Worm (Caenorhabditis elegans): ENCODE results near the gene C27D9.1.

Gene C27D9.1

ce11 chrII:4741527-4742187, 11.6 kb upstream of the C27D9.1 start, which contains the start of gene acs-11:
TSS of gene acs-11 (plus strand) at chrII:4742137.
- TF ChIP-seq hnd-1 (tag; optimal IDR thresholded peaks at IDR 0.05): no peak
- no peak for TF ChIP-seq hmg-4 (GFP tag; optimal IDR thresholded peaks at IDR 0.05)
- TF ChIP-seq ceh-36 (tag; optimal IDR thresholded peaks at IDR 0.05): no peak
- TF ChIP-seq F13C5.2 (tag; optimal IDR thresholded peaks at IDR 0.05): no peak
- TF ChIP-seq aly-1 (tag; optimal IDR thresholded peaks at IDR 0.05): no peak
- no peak for TF ChIP-seq pes-1 (GFP tag; IDR thresholded peaks at IDR 0.05)
- TF ChIP-seq tra-4 (tag; optimal IDR thresholded peaks at IDR 0.05): no peak
- TF ChIP-seq ceh-13 (GFP tag; optimal IDR thresholded peaks at IDR 0.05): no peak
- TF ChIP-seq ets-7 (tag; optimal IDR thresholded peaks at IDR 0.05): no peak
- no peak for TF ChIP-seq tbx-11 (GFP tag; IDR thresholded peaks at IDR 0.05)
- no peak for TF ChIP-seq hmbx-1 (tag; optimal IDR thresholded peaks at IDR 0.05)
- no peak for TF ChIP-seq sea-1 (GFP tag; conservative IDR thresholded peaks at IDR 0.05)
- TF ChIP-seq ama-1 (optimal IDR thresholded peaks at IDR 0.05): no peak
- TF ChIP-seq flt-1 (GFP tag; IDR thresholded peaks at IDR 0.05): no peak
- no peak for TF ChIP-seq scrt-1 (GFP tag; IDR thresholded peaks at IDR 0.05)
- TF ChIP-seq B0310.2 (tag; optimal IDR thresholded peaks at IDR 0.05): no peak

- no peak for TF ChIP-seq pes-1 (GFP tag; IDR thresholded peaks at IDR 0.05)
- TF ChIP-seq aly-1 (tag; optimal IDR thresholded peaks at IDR 0.05): no peak
Observed at ce11 chrII:4745281-4745680, 7.9 kb upstream of the C27D9.1 start.

DNA sequence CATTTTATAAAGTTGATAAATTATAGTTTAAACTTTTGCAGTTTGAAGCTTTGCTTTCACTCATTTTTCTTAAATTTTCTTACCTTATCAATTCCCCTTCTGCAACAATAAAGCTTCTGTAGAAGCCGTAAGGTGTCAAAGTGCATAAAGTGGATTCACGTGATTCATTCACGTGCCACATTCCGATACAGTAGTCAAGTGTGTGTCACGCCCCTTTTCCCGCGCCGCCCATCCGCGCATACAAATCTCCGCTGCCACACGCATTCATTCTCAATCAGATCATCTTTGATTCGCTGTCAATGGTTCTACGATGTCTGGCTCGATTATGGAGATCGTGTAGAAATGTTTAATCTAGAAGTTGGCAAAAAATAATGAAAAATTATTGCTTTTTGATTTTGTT, 6.2 kb upstream of the C27D9.1 start:
- TF ChIP-seq sea-1 (GFP tag; conservative IDR thresholded peaks at IDR 0.05) (no peak), B0310.2 (tag; optimal IDR thresholded peaks at IDR 0.05) (no peak), tra-4 (tag; optimal IDR thresholded peaks at IDR 0.05) (no peak), ama-1 (optimal IDR thresholded peaks at IDR 0.05) (no peak), aly-1 (tag; optimal IDR thresholded peaks at IDR 0.05) (no peak), hmg-4 (GFP tag; optimal IDR thresholded peaks at IDR 0.05) (no peak), scrt-1 (GFP tag; IDR thresholded peaks at IDR 0.05) (no peak), hmbx-1 (tag; optimal IDR thresholded peaks at IDR 0.05) (no peak), ceh-13 (GFP tag; optimal IDR thresholded peaks at IDR 0.05) (no peak), F13C5.2 (tag; optimal IDR thresholded peaks at IDR 0.05) (no peak), ceh-36 (tag; optimal IDR thresholded peaks at IDR 0.05) (no peak), ets-7 (tag; optimal IDR thresholded peaks at IDR 0.05) (no peak)

DNA sequence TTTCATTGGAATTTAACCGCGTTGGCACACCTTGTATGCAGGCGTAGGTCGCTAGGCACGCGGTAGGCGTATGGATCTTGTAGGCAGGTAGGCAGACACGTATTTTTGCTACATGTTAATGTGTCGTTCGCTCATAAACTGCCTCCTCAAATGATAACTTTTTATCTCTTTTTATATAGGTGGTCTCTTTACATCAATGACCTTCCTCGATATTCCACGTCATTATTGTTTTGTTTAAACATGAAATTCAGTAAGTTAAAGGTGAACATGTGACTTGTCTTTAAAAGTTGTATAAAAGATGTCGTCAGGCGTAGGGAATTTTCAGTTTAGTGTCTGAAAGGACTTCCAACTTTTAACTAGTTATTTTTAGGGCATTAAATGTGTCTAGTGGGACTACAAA, 5.5 kb upstream of the C27D9.1 start:
- TF ChIP-seq scrt-1 (GFP tag; IDR thresholded peaks at IDR 0.05) (no peak), ets-7 (tag; optimal IDR thresholded peaks at IDR 0.05) (no peak), ceh-13 (GFP tag; optimal IDR thresholded peaks at IDR 0.05) (no peak), hnd-1 (tag; optimal IDR thresholded peaks at IDR 0.05) (no peak), pes-1 (GFP tag; IDR thresholded peaks at IDR 0.05) (no peak), hmbx-1 (tag; optimal IDR thresholded peaks at IDR 0.05) (no peak), aly-1 (tag; optimal IDR thresholded peaks at IDR 0.05) (no peak), tra-4 (tag; optimal IDR thresholded peaks at IDR 0.05) (no peak), flt-1 (GFP tag; IDR thresholded peaks at IDR 0.05) (no peak), ama-1 (optimal IDR thresholded peaks at IDR 0.05) (no peak), B0310.2 (tag; optimal IDR thresholded peaks at IDR 0.05) (no peak), hmg-4 (GFP tag; optimal IDR thresholded peaks at IDR 0.05) (no peak), tbx-11 (GFP tag; IDR thresholded peaks at IDR 0.05) (no peak), ceh-36 (tag; optimal IDR thresholded peaks at IDR 0.05) (no peak), tbx-37 (GFP tag; conservative IDR thresholded peaks at IDR 0.05) (no peak), F13C5.2 (tag; optimal IDR thresholded peaks at IDR 0.05) (no peak), sea-1 (GFP tag; conservative IDR thresholded peaks at IDR 0.05) (no peak)

ce11 chrII:4748374-4748773, 4.8 kb upstream of the C27D9.1 start:
- TF ChIP-seq aly-1 (tag; optimal IDR thresholded peaks at IDR 0.05) (no peak), ceh-36 (tag; optimal IDR thresholded peaks at IDR 0.05) (no peak), tbx-37 (GFP tag; conservative IDR thresholded peaks at IDR 0.05) (no peak), tra-4 (tag; optimal IDR thresholded peaks at IDR 0.05) (no peak), tbx-11 (GFP tag; IDR thresholded peaks at IDR 0.05) (no peak), hnd-1 (tag; optimal IDR thresholded peaks at IDR 0.05) (no peak), hmg-4 (GFP tag; optimal IDR thresholded peaks at IDR 0.05) (no peak), ama-1 (optimal IDR thresholded peaks at IDR 0.05) (no peak), ceh-13 (GFP tag; optimal IDR thresholded peaks at IDR 0.05) (no peak), sea-1 (GFP tag; conservative IDR thresholded peaks at IDR 0.05) (no peak), hmbx-1 (tag; optimal IDR thresholded peaks at IDR 0.05) (no peak)

- TF ChIP-seq F13C5.2 (tag; optimal IDR thresholded peaks at IDR 0.05) (no peak), scrt-1 (GFP tag; IDR thresholded peaks at IDR 0.05) (no peak), ets-7 (tag; optimal IDR thresholded peaks at IDR 0.05) (no peak), aly-1 (tag; optimal IDR thresholded peaks at IDR 0.05) (no peak), hmg-4 (GFP tag; optimal IDR thresholded peaks at IDR 0.05) (no peak), ama-1 (optimal IDR thresholded peaks at IDR 0.05) (no peak), ceh-13 (GFP tag; optimal IDR thresholded peaks at IDR 0.05) (no peak), flt-1 (GFP tag; IDR thresholded peaks at IDR 0.05) (no peak), tra-4 (tag; optimal IDR thresholded peaks at IDR 0.05) (no peak), hnd-1 (tag; optimal IDR thresholded peaks at IDR 0.05) (no peak), B0310.2 (tag; optimal IDR thresholded peaks at IDR 0.05) (no peak)
Observed at ce11 chrII:4749581-4749980, 3.6 kb upstream of the C27D9.1 start, which contains the start of gene F41C3.2. TSS of gene F41C3.2 (plus strand) at chrII:4749968.

- TF ChIP-seq tra-4 (tag; optimal IDR thresholded peaks at IDR 0.05) (no peak), ceh-13 (GFP tag; optimal IDR thresholded peaks at IDR 0.05) (no peak), aly-1 (tag; optimal IDR thresholded peaks at IDR 0.05) (no peak), hmbx-1 (tag; optimal IDR thresholded peaks at IDR 0.05) (no peak), ets-7 (tag; optimal IDR thresholded peaks at IDR 0.05) (no peak), ama-1 (optimal IDR thresholded peaks at IDR 0.05) (no peak), pes-1 (GFP tag; IDR thresholded peaks at IDR 0.05) (no peak), sea-1 (GFP tag; conservative IDR thresholded peaks at IDR 0.05) (no peak), hnd-1 (tag; optimal IDR thresholded peaks at IDR 0.05) (no peak)
Observed at ce11 chrII:4752257-4752728, 920 bp upstream of the C27D9.1 start, which contains the start of gene F41C3.1. TSS of gene F41C3.1 (plus strand) at chrII:4752307.
